Fruit fly (Drosophila melanogaster): Measurements from ENCODE around the gene CG14301.

The CG14301 gene

DNA sequence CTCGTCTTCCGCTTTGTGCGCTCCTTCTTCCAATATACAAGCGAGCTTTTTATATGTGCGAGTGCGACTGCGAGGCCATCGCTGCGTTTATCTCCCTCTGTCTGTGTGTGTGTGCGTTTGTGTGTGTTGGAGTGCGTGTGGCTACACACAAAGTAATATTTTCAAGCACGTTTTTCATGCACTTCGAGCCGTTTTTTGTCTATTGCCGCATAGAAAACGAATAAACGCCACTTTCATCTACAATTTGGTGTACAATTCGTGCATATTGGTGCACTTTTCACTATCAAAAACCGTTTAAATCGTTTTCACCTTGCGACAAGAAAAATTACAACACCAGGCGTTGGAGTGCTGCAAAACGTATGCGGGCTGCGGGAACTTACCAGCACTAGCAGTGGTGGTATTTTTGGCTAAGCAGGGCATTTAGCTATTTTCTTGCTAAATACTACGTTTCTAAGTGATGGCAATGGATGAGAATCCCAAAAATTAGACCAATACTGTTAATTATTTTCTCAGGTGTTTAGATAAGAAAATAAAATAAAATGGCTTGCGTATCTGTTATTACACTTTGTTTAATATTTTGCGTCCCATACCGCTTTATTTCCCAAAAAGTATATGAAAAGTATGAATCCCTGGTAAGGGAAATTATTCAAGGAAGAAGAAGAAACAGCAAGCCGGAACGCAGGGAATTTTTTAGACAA is 17.8 kb upstream of the CG14301 start, which contains the start of the genes CG31224 and CstF64 (continued):
- TF ChIP-seq GATAe (GFP tag; conservative IDR thresholded peaks at IDR 0.05) (0 out of 2 replicates have a peak, but pooled peaks have one; percentile 51), nau (GFP tag; optimal IDR thresholded peaks at IDR 0.05) (no peak), Bgb (GFP tag; IDR thresholded peaks at IDR 0.05; ENCODE audit: partially characterized antibody) (no peak), C15 (GFP tag; IDR thresholded peaks at IDR 0.05) (peak; percentile 43; the same call in 1 of the 3 replicates), CG4820 (GFP tag; optimal IDR thresholded peaks at IDR 0.05) (peak; percentile 79), MESR4 (GFP tag; optimal IDR thresholded peaks at IDR 0.05) (peak; percentile 93), scrt (GFP tag; optimal IDR thresholded peaks at IDR 0.05) (peak; percentile 43), mld (GFP tag; IDR thresholded peaks at IDR 0.05; ENCODE audit: partially characterized antibody) (no peak), Ravus (GFP tag; IDR thresholded peaks at IDR 0.05) (peak; percentile 52), Hr51 (GFP tag; optimal IDR thresholded peaks at IDR 0.05) (peak in 1 of 2 experiments; percentile 89), CG14014 (GFP tag; IDR thresholded peaks at IDR 0.05) (peak; percentile 81), dmrt99B (tag; optimal IDR thresholded peaks at IDR 0.05) (no peak), Hsf (GFP tag; optimal IDR thresholded peaks at IDR 0.05) (peak; percentile 92), D (optimal IDR thresholded peaks at IDR 0.05) (no peak), D (GFP tag; optimal IDR thresholded peaks at IDR 0.05) (peak; percentile 67), CG6272 (GFP tag; IDR thresholded peaks at IDR 0.05) (peak; percentile 81), CG11504 (tag; optimal IDR thresholded peaks at IDR 0.05) (no peak), Opbp (GFP tag; IDR thresholded peaks at IDR 0.05; ENCODE audit: partially characterized antibody) (0 out of 3 replicates have a peak, but pooled peaks have one; percentile 36), CG15269 (tag; optimal IDR thresholded peaks at IDR 0.05) (no peak), Mad (GFP tag; optimal IDR thresholded peaks at IDR 0.05) (peak; percentile 93), dati (GFP tag; IDR thresholded peaks at IDR 0.05) (peak; percentile 52; the same call in 1 of the 2 replicates), CG6254 (GFP tag; optimal IDR thresholded peaks at IDR 0.05) (peak; percentile 26), Oaz (GFP tag; IDR thresholded peaks at IDR 0.05) (peak; percentile 63; the same call in 1 of the 2 replicates), tin (GFP tag; optimal IDR thresholded peaks at IDR 0.05) (peak; percentile 87), Awh (GFP tag; IDR thresholded peaks at IDR 0.05) (peak; percentile 74; the same call in 1 of the 2 replicates), CG5245 (GFP tag; optimal IDR thresholded peaks at IDR 0.05) (peak; percentile 76), CG11085 (GFP tag; IDR thresholded peaks at IDR 0.05) (peak; percentile 80), Sox100B (GFP tag; optimal IDR thresholded peaks at IDR 0.05) (no peak), B-H1 (GFP tag; IDR thresholded peaks at IDR 0.05) (peak; percentile 78), Xbp1 (GFP tag; optimal IDR thresholded peaks at IDR 0.05) (peak; percentile 87), CG42726 (GFP tag; IDR thresholded peaks at IDR 0.05; ENCODE audit: partially characterized antibody) (no peak), CG32767 (GFP tag; IDR thresholded peaks at IDR 0.05) (peak; percentile 66; the same call in 1 of the 2 replicates), gsb (GFP tag; IDR thresholded peaks at IDR 0.05) (no peak), Dll (GFP tag; IDR thresholded peaks at IDR 0.05; ENCODE audit: partially characterized antibody) (0 out of 4 replicates have a peak, but pooled peaks have one; percentile 28), shn (GFP tag; optimal IDR thresholded peaks at IDR 0.05) (peak; percentile 89), sc (optimal IDR thresholded peaks at IDR 0.05) (no peak), sc (GFP tag; optimal IDR thresholded peaks at IDR 0.05) (peak; percentile 74), pros (GFP tag; optimal IDR thresholded peaks at IDR 0.05) (no peak), CG11696 (GFP tag; IDR thresholded peaks at IDR 0.05) (no peak; the same call in 1 of the 2 replicates), D19A (tag; optimal IDR thresholded peaks at IDR 0.05) (no peak), CG34376 (GFP tag; optimal IDR thresholded peaks at IDR 0.05) (peak; percentile 76), klu (GFP tag; IDR thresholded peaks at IDR 0.05) (peak; percentile 72), NfI (GFP tag; optimal IDR thresholded peaks at IDR 0.05) (peak; percentile 86), oc (tag; optimal IDR thresholded peaks at IDR 0.05) (peak; percentile 67), CG10274 (GFP tag; optimal IDR thresholded peaks at IDR 0.05) (peak; percentile 49), her (GFP tag; optimal IDR thresholded peaks at IDR 0.05) (peak; percentile 71), Dek (tag; optimal IDR thresholded peaks at IDR 0.05) (no peak), CG3995 (GFP tag; optimal IDR thresholded peaks at IDR 0.05) (peak; percentile 58), z (GFP tag; IDR thresholded peaks at IDR 0.05) (no peak)
